Worm (Caenorhabditis elegans): ENCODE results near the gene C54F6.18.
"Not testable (repeated sequence)": the region's sequence is repeated elsewhere in the genome, so short reads cannot be mapped to it uniquely, and the experiment has no call there.

C54F6.18 gene

DNA sequence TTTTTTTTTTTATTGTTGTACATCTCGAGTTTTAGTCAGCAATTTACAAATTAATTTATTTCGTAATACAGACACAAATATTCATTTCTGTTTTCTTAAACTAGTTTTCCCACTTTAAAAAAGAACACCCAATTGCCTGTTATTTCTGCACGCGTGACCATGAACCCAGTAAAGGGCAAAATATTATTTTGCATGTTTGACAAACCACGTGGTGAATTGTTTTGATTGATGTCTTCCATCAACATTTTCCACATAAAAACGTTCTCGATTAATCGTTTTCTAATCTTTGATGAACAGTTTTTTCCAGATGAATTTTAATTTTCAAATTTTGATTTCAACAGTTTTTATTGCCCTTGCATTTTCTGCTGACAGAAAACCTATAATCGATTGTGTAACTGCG is at the start of gene C54F6.18:
TSS of gene C54F6.18 (plus strand) at position 301 of the 400 bp plus-strand sequence.
- TF ChIP-seq unc-62 (GFP tag; optimal IDR thresholded peaks at IDR 0.05) = no peak

DNA sequence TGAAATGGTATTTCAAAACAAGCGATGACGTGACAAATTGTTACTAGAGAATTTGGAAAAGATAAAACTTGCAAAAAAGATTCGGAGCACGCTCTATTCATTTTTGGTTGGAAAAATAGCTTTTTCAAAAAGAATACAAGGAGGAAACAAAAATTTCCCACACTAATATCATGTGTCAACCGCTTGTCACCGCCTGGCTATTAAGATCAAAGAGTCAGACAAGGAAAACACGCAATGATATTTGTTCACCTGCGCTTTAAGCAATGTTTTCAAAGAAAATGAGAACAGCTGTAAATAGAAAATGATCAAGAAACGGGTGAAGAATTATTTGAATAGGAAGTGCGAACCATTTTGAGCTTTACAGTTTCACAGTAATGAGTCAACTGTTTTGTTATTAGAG is 49.0 kb upstream of the C54F6.18 start, which contains the start of gene srh-125:
TSS of gene srh-125 (minus strand) at position 101 of the 400 bp plus-strand sequence.
- TF ChIP-seq unc-62 (GFP tag; optimal IDR thresholded peaks at IDR 0.05) = no peak

ce11 chrV:7478404-7478803 is 47.4 kb upstream of the C54F6.18 start, which contains the start of gene str-190:
Gene str-190 (minus strand): TSS chrV:7478504.
- no peak for TF ChIP-seq unc-62 (GFP tag; optimal IDR thresholded peaks at IDR 0.05)

ce11 chrV:7480949-7481348 is 44.8 kb upstream of the C54F6.18 start, which contains the start of gene C18B10.6:
Gene C18B10.6 (minus strand): TSS chrV:7481049.
- TF ChIP-seq unc-62 (GFP tag; optimal IDR thresholded peaks at IDR 0.05) = no peak

DNA sequence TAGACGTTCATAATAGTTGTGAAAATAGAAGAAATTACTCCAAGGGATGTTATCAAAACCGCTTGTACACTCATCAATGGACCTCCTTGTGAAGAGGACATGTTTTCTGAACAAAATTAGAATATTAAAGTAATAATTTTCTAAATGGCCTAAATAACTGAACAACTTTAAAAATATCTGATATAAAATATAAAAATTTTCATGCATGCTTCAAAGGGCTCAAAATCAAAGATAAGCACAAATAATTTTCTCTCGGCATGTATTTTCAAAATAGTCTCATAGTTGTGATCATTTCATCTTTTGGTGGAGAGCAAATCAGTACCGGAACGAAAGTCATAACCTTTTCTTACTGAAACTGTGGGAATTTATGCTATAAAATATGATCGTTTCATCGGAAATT is 40.8 kb upstream of the C54F6.18 start, which contains the start of gene srbc-8:
TSS of gene srbc-8 (minus strand) at position 101 of the 400 bp plus-strand sequence.
- no peak for TF ChIP-seq unc-62 (GFP tag; optimal IDR thresholded peaks at IDR 0.05)

DNA sequence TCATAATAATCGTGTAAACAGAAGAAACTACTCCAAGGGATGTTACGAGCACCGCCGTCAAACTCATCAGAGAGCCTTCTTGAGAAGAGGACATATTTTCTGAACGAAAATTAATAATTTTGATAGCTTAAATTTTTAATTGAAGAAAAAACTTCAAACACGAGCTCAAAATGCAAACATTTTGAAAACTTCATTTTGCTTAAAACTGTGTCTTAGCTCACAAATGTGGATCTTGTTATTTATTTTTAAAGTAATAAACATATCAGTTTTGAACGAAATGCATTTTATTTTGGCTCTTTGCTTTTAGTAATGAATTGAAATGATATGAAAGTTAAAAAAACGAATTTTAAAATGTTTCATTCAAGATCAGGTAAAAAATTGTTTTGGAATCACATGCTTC is 38.3 kb upstream of the C54F6.18 start, which contains the start of gene srbc-7:
TSS of gene srbc-7 (minus strand) at position 101 of the 400 bp plus-strand sequence.
- TF ChIP-seq unc-62 (GFP tag; optimal IDR thresholded peaks at IDR 0.05) = no peak

DNA sequence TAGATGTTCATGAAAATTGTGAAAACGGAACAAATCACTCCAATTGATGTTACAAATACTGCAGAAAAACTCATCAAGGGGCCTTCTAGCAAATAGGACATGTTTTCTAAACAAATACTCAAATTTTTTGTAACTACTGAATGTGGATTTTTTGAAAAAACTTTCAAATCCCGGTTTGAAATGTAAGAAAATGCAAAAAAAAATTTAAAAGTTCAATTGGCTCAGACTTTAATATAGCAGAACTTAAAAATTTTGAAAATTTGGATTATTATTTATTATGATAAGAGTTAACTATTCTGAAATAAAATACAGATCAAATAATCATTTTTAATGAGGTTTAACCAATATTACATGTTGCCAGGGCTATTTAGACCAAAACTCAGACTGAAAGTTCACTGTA is 35.5 kb upstream of the C54F6.18 start, which contains the start of gene srbc-9:
TSS of gene srbc-9 (minus strand) at position 101 of the 400 bp plus-strand sequence.
- no peak for TF ChIP-seq unc-62 (GFP tag; optimal IDR thresholded peaks at IDR 0.05)

ce11 chrV:7492924-7493323 is 32.9 kb upstream of the C54F6.18 start, which contains the start of gene srbc-10:
Gene srbc-10 (minus strand): TSS chrV:7493024.
- no peak for TF ChIP-seq unc-62 (GFP tag; optimal IDR thresholded peaks at IDR 0.05)

DNA sequence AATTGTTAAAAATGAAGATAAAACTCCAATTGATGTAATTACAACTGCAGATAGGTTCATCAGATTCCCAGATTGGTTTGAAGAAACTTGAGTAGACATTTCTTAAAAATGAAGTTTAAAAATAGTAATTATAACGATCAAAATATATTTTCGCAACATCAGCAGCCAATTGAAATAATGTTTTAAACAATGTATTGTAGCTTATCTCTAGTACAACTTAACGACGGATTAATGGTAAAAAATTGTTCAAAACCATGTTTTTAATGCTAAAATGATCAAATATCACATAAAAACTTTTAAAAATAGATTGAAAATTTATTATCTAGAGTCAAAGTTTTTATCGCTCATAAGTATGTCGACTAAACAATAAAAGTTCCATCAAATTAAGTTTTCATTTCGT is 30.6 kb upstream of the C54F6.18 start, which contains the start of gene srbc-11:
TSS of gene srbc-11 (minus strand) at position 101 of the 400 bp plus-strand sequence.
- TF ChIP-seq unc-62 (GFP tag; optimal IDR thresholded peaks at IDR 0.05) = no peak

DNA sequence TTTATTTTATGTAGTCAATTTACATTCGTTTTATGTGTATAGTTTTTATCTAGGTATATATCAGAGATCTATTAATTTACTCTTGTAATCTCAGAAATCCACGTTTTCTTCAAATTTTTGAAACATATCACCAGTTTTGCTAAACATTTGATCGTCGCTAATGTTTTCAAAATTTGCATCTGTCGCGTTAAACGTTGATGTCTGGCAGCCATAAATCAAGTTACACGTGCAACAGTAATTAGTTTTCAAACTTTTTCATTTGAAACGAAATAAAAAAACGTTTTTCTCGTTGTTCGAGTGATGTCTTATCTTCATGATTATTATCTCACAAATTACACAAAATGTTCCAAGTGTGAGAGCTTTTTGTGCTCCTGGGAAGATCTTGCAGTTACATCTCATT is 28.4 kb upstream of the C54F6.18 start, which contains the start of gene srh-79:
TSS of gene srh-79 (plus strand) at position 301 of the 400 bp plus-strand sequence.
- TF ChIP-seq unc-62 (GFP tag; optimal IDR thresholded peaks at IDR 0.05) = no peak

DNA sequence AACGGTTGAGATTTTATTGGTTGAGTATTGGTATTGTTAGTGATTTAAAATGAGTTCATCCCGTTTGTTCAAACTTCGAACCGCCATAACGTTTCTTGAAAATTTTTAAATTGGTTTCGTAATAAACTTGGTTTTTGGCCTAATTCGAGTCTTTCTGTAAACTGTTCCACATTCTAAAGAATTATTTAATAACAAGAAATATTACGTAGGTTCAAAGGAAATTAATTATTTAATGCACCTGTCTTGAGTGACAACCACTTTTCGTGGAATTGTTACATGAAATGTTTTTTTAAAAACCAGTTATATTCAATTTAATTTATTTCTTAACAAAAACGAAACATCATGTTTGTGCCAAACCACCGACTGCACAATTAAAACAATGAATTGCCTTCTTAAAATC is 24.6 kb upstream of the C54F6.18 start:
- no peak for TF ChIP-seq unc-62 (GFP tag; optimal IDR thresholded peaks at IDR 0.05)

DNA sequence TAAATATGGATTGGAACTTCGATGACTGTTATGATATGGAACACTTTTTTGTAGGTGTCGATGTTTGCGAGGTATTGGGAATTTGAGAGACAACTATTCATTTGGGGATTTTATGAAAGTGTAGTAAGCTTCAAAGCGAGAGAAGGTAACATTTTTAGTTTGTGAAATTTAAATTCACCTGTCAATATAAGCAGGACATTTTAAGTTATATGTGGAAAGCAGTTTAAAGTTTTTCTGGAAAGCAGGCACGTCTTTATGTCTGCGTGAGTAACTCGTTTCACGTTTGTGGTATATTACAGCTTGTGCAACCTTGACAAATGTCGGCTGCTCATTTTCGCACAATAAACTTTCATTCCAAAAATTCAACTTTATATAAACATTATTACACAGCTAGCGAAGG is 21.5 kb upstream of the C54F6.18 start, which contains the start of gene srh-229:
TSS of gene srh-229 (minus strand) at position 101 of the 400 bp plus-strand sequence.
- no peak for TF ChIP-seq unc-62 (GFP tag; optimal IDR thresholded peaks at IDR 0.05)

ce11 chrV:7506207-7506606 is 19.6 kb upstream of the C54F6.18 start:
- TF ChIP-seq unc-62 (GFP tag; optimal IDR thresholded peaks at IDR 0.05) = no peak

DNA sequence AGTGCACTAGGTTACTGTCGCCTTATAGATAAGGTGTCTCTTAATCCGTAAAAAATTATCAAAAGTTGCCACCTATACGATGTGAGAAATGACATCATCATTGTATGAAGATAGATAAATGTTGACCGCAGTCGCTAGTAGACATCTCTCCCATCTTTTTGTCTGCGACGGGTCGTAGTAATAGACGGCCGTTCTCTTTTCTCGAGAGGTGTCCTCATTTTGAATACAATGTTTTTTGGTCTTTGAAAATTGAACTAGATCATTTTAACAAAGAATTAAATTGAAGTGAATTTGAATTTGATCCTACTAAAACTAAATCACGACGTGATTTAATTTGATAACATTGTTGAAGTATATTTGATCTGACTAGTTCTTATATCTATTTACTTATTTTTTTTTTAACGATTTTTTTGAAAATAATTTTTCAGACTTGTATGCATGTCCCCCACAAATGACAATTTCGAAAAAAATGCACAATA is 17.2 kb upstream of the C54F6.18 start, which contains the start of the genes str-31 and nhr-172:
TSS of gene str-31 (minus strand) at position 101 of the 479 bp plus-strand sequence.
TSS of gene nhr-172 (plus strand) at position 429 of the 479 bp plus-strand sequence.
- TF ChIP-seq unc-62 (GFP tag; optimal IDR thresholded peaks at IDR 0.05) = no peak

- not testable (repeated sequence) for TF ChIP-seq unc-62 (GFP tag; optimal IDR thresholded peaks at IDR 0.05)
These were observed 14.3 kb upstream of the C54F6.18 start, which contains the start of gene nhr-171 for ce11 chrV:7511465-7511864. Gene nhr-171 (plus strand): TSS chrV:7511765.

DNA sequence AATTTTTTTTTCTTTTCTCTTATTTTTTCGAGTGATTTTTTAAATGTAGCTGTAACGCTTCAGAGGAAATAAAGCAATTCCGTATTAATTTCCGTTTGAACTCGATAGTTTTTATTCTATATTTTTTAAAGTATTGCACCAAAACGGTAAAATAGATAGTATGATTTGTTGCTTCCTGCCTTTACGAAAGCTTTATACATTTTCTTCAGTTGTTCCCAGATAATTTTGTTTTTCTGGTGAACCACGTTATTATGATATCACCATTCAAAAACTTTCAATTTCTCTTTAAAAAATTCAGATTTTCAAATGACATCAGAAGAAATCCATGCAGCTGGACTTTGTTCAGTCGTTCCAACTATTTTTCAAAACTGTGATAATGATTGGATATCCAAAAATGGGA is 10.9 kb upstream of the C54F6.18 start, which contains the start of gene srb-18:
TSS of gene srb-18 (plus strand) at position 301 of the 400 bp plus-strand sequence.
- TF ChIP-seq unc-62 (GFP tag; optimal IDR thresholded peaks at IDR 0.05) = no peak

ce11 chrV:7520077-7520476 is 5.7 kb upstream of the C54F6.18 start, which contains the start of gene srb-19:
Gene srb-19 (minus strand): TSS chrV:7520177.
- TF ChIP-seq unc-62 (GFP tag; optimal IDR thresholded peaks at IDR 0.05) = no peak
